Fruit fly (Drosophila melanogaster): Measurements from ENCODE around the gene Gr93c.

DNA sequence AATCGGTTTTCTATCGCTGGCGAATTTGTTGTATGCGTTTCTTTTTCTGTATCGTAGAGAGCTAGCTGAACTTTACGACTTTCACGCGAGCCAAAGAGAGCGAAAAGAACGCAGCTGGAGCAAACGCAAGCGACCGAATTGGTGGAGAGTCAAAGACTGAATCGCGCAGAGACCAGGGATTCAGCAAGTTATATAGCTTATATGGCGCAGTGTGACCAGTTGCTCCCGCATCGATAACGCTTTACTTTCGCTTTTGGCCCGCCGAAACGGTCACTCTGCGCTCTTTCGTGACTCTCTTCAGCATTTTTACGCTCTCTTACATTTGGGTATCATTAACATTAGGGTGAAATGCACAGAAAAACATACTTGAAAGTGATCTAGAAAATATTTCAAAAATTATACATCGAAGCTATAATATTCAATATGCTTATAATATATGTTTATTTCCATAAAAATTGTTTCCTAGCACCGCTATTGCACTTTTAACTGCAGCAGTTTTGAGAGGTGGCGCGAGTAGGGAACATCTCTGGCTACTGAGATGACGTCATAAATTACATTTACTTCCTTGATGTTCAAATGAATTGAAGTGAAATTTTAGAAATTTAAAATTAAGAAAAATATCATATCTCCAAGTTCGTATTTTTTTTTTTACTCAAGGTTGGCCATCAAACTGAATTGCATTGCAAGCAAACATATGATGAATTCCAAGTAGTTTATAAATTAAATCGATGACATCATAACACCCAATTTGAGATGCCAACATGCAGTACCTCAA is 11.2 kb upstream of the Gr93c start, which contains the start of gene glec:
- TF ChIP-seq Eip75B (GFP tag; optimal IDR thresholded peaks at IDR 0.05) (peak; percentile 43), Ets21C (GFP tag; optimal IDR thresholded peaks at IDR 0.05) (no peak), CG8119 (GFP tag; IDR thresholded peaks at IDR 0.05) (peak; percentile 64), Blimp-1 (GFP tag; optimal IDR thresholded peaks at IDR 0.05) (peak; percentile 99), fd59A (GFP tag; optimal IDR thresholded peaks at IDR 0.05) (no peak), CG6854 (GFP tag; optimal IDR thresholded peaks at IDR 0.05) (peak; percentile 77)

All from whole organism, prepupa.